Fruit fly (Drosophila melanogaster) whole organism, embryonic: Measurements from ENCODE around the gene RluA-1.

Experiments used
- CG1024 ChIP-seq: fragments of 200-800 bp; sonication (Bioruptor generic); IDR thresholded peaks from 2 replicates; pipeline ENCODE4 v1.3.6; 2022; ENCODE audit warnings: missing biosample characterization, missing genetic modification characterization
- CG10431 ChIP-seq: fragments of 200-800 bp; sonication (Bioruptor generic); optimal IDR thresholded peaks from 3 replicates; lab custom pipeline; 2018; ENCODE audit warnings: missing biosample characterization, mild to moderate bottlenecking, missing genetic modification characterization
- CG10654 ChIP-seq: fragments of 200-800 bp; sonication (Bioruptor generic); optimal IDR thresholded peaks from 2 replicates; lab custom pipeline; 2016; ENCODE audit warnings: missing biosample characterization, missing genetic modification characterization
- CG11560 ChIP-seq: fragments of 200-800 bp; sonication (Bioruptor generic); IDR thresholded peaks from 3 replicates; pipeline ENCODE4 v1.3.6; 2022; ENCODE audit warnings: missing biosample characterization, missing genetic modification characterization
- CG11695 ChIP-seq: fragments of 200-800 bp; sonication (Bioruptor generic); IDR thresholded peaks from 3 replicates; pipeline ENCODE4 v1.3.6; 2022; ENCODE audit warnings: missing biosample characterization, missing genetic modification characterization
- CG13624 ChIP-seq: fragments of 200-800 bp; sonication (Bioruptor generic); optimal IDR thresholded peaks from 2 replicates; lab custom pipeline; 2016; ENCODE audit warnings: missing biosample characterization, missing genetic modification characterization
- CG15011 ChIP-seq: fragments of 200-800 bp; sonication (Bioruptor generic); optimal IDR thresholded peaks from 3 replicates; lab custom pipeline; 2018; ENCODE audit warnings: missing biosample characterization, mild to moderate bottlenecking, missing genetic modification characterization
- CG15601 ChIP-seq: fragments of 200-800 bp; sonication (Bioruptor generic); optimal IDR thresholded peaks from 3 replicates; lab custom pipeline; 2019; ENCODE audit warnings: missing biosample characterization, mild to moderate bottlenecking, missing genetic modification characterization, moderate library complexity
- CG15696 ChIP-seq: fragments of 200-800 bp; sonication (Bioruptor generic); optimal IDR thresholded peaks from 2 replicates; lab custom pipeline; 2019; ENCODE audit warnings: missing biosample characterization, mild to moderate bottlenecking, missing genetic modification characterization, moderate library complexity
- CG2199 ChIP-seq: fragments of 200-800 bp; sonication (Bioruptor generic); IDR thresholded peaks from 3 replicates; pipeline ENCODE4 v1.3.6; 2022; ENCODE audit warnings: missing biosample characterization, missing genetic modification characterization
- CG31365 ChIP-seq: fragments of 200-800 bp; sonication (Bioruptor generic); optimal IDR thresholded peaks from 2 replicates; lab custom pipeline; 2018; ENCODE audit warnings: missing biosample characterization, mild to moderate bottlenecking, missing genetic modification characterization
- CG4854 ChIP-seq: fragments of 200-800 bp; sonication (Bioruptor generic); optimal IDR thresholded peaks from 2 replicates; lab custom pipeline; 2016; ENCODE audit warnings: missing biosample characterization, missing genetic modification characterization, inconsistent platforms
- CG6272 ChIP-seq: fragments of 200-800 bp; sonication (Bioruptor generic); IDR thresholded peaks from 2 replicates; pipeline ENCODE4 v1.3.6; 2022; ENCODE audit warnings: missing biosample characterization, missing genetic modification characterization
- CG7372 ChIP-seq: fragments of 200-800 bp; sonication (Bioruptor generic); IDR thresholded peaks from 2 replicates; pipeline ENCODE4 v1.3.6; 2022; ENCODE audit warnings: missing biosample characterization, missing genetic modification characterization
- CG7839 ChIP-seq: fragments of 200-800 bp; sonication (Bioruptor generic); optimal IDR thresholded peaks from 3 replicates; lab custom pipeline; 2018; ENCODE audit warnings: missing biosample characterization, mild to moderate bottlenecking, missing genetic modification characterization, moderate library complexity
- CG7987 ChIP-seq: fragments of 200-800 bp; sonication (Bioruptor generic); optimal IDR thresholded peaks from 2 replicates; lab custom pipeline; 2018; ENCODE audit warnings: missing biosample characterization, mild to moderate bottlenecking, missing genetic modification characterization, moderate library complexity
- CG8281 ChIP-seq: fragments of 200-800 bp; sonication (Bioruptor generic); optimal IDR thresholded peaks from 2 replicates; lab custom pipeline; 2018; ENCODE audit warnings: missing biosample characterization, mild to moderate bottlenecking, missing genetic modification characterization, moderate library complexity
- CG8359 ChIP-seq: fragments of 200-800 bp; sonication (Bioruptor generic); optimal IDR thresholded peaks from 2 replicates; lab custom pipeline; 2017; ENCODE audit warnings: missing biosample characterization, mild to moderate bottlenecking, missing genetic modification characterization, borderline replicate concordance
- CHES-1-like ChIP-seq: fragments of 200-800 bp; sonication (Bioruptor generic); optimal IDR thresholded peaks from 2 replicates; lab custom pipeline; 2016; ENCODE audit warnings: missing biosample characterization, missing genetic modification characterization
- Chrac-16 ChIP-seq: fragments of 200-800 bp; sonication (Bioruptor generic); optimal IDR thresholded peaks from 3 replicates; lab custom pipeline; 2016; ENCODE audit warnings: missing biosample characterization, missing genetic modification characterization
- Fer1 ChIP-seq: fragments of 200-800 bp; sonication (Bioruptor generic); optimal IDR thresholded peaks from 2 replicates; lab custom pipeline; 2017; ENCODE audit warnings: missing biosample characterization, mild to moderate bottlenecking, missing genetic modification characterization
- HmgZ ChIP-seq: fragments of 200-800 bp; sonication (Bioruptor generic); optimal IDR thresholded peaks from 2 replicates; lab custom pipeline; 2018; ENCODE audit warnings: missing biosample characterization, mild to moderate bottlenecking, missing genetic modification characterization
- Hr39 ChIP-seq: fragments of >200 bp; optimal IDR thresholded peaks from 2 replicates; lab custom pipeline; 2017
- Jarid2 ChIP-seq: fragments of 200-800 bp; sonication (Bioruptor generic); optimal IDR thresholded peaks from 3 replicates; lab custom pipeline; 2017; ENCODE audit warnings: mild to moderate bottlenecking, missing biosample characterization, missing genetic modification reagents, missing genetic modification characterization
- Meics ChIP-seq: fragments of 200-800 bp; sonication (Bioruptor generic); optimal IDR thresholded peaks from 2 replicates; lab custom pipeline; 2017; ENCODE audit warnings: missing biosample characterization, mild to moderate bottlenecking, missing genetic modification characterization
- Nf-YA ChIP-seq: fragments of 200-800 bp; sonication (Bioruptor generic); IDR thresholded peaks from 2 replicates; pipeline ENCODE4 v1.3.6; 2022; ENCODE audit warnings: missing biosample characterization, missing genetic modification characterization
- Ptx1 ChIP-seq: fragments of 200-800 bp; sonication (Bioruptor generic); IDR thresholded peaks from 2 replicates; pipeline ENCODE4 v1.3.6; 2022; ENCODE audit warnings: missing biosample characterization, missing genetic modification characterization
- Sin3A ChIP-seq: fragments of >200 bp; optimal IDR thresholded peaks from 2 replicates; lab custom pipeline; 2018
- Sry-δ ChIP-seq: fragments of 200-800 bp; sonication (Bioruptor generic); optimal IDR thresholded peaks from 2 replicates; lab custom pipeline; 2016; ENCODE audit warnings: missing biosample characterization, missing genetic modification characterization
- Usf ChIP-seq: fragments of 200-800 bp; sonication (Bioruptor generic); optimal IDR thresholded peaks from 2 replicates; lab custom pipeline; 2017; ENCODE audit warnings: missing genotype, missing biosample characterization, missing genetic modification characterization
- amos ChIP-seq: fragments of 200-800 bp; sonication (Bioruptor generic); IDR thresholded peaks from 2 replicates; pipeline ENCODE4 v1.3.6; 2022; ENCODE audit warnings: missing biosample characterization, missing genetic modification characterization; ENCODE audit not compliant: partially characterized antibody
- ap ChIP-seq: fragments of 200-800 bp; sonication (Bioruptor generic); IDR thresholded peaks from 2 replicates; pipeline ENCODE4 v1.3.6; 2022; ENCODE audit warnings: missing biosample characterization, missing genetic modification characterization
- bbx ChIP-seq: fragments of 200-800 bp; sonication (Bioruptor generic); IDR thresholded peaks from 2 replicates; pipeline ENCODE4 v1.3.6; 2022; ENCODE audit warnings: missing biosample characterization, missing genetic modification characterization; ENCODE audit not compliant: partially characterized antibody
- cg ChIP-seq: fragments of 200-800 bp; sonication (Bioruptor generic); optimal IDR thresholded peaks from 3 replicates; lab custom pipeline; 2019; ENCODE audit warnings: missing biosample characterization, mild to moderate bottlenecking, missing genetic modification characterization, moderate library complexity
- ci ChIP-seq: fragments of 200-800 bp; sonication (Bioruptor generic); IDR thresholded peaks from 3 replicates; pipeline ENCODE4 v1.3.6; 2022; ENCODE audit warnings: missing biosample characterization, missing genetic modification characterization
- corto ChIP-seq: fragments of 200-800 bp; sonication (Bioruptor generic); optimal IDR thresholded peaks from 2 replicates; lab custom pipeline; 2016; ENCODE audit warnings: missing biosample characterization, mild to moderate bottlenecking, missing genetic modification characterization, moderate library complexity
- crp ChIP-seq, 2 experiments: fragments of 200-800 bp; sonication (Bioruptor generic); optimal IDR thresholded peaks; 2 replicates in 1 of 2; 3 replicates in 1 of 2; lab custom pipeline; 2017; ENCODE audit warnings: missing biosample characterization in 2 of 2, missing genetic modification characterization in 2 of 2, mild to moderate bottlenecking in 1 of 2, moderate library complexity in 1 of 2
- eyg ChIP-seq: fragments of 200-800 bp; sonication (Bioruptor generic); optimal IDR thresholded peaks from 3 replicates; lab custom pipeline; 2016; ENCODE audit warnings: missing biosample characterization, missing genetic modification characterization
- gsb ChIP-seq: fragments of 200-800 bp; sonication (Bioruptor generic); IDR thresholded peaks from 2 replicates; pipeline ENCODE4 v1.3.6; 2022; ENCODE audit warnings: missing biosample characterization, missing genetic modification characterization
- hbn ChIP-seq: fragments of 200-800 bp; sonication (Bioruptor generic); IDR thresholded peaks from 2 replicates; pipeline ENCODE4 v1.3.6; 2022; ENCODE audit warnings: missing biosample characterization, missing genetic modification characterization; ENCODE audit not compliant: partially characterized antibody
- klu ChIP-seq: fragments of 200-800 bp; sonication (Bioruptor generic); IDR thresholded peaks from 2 replicates; pipeline ENCODE4 v1.3.6; 2022; ENCODE audit warnings: missing biosample characterization, missing genetic modification characterization
- lab ChIP-seq: fragments of 200-800 bp; sonication (Bioruptor generic); optimal IDR thresholded peaks from 3 replicates; lab custom pipeline; 2017; ENCODE audit warnings: missing biosample characterization, missing genetic modification characterization, mild to moderate bottlenecking, moderate library complexity, missing genetic modification reagents
- nerfin-2 ChIP-seq: fragments of 200-800 bp; sonication (Bioruptor generic); IDR thresholded peaks from 2 replicates; pipeline ENCODE4 v1.3.6; 2022; ENCODE audit warnings: missing biosample characterization, missing genetic modification characterization; ENCODE audit not compliant: partially characterized antibody
- nom ChIP-seq: fragments of 200-800 bp; sonication (Bioruptor generic); optimal IDR thresholded peaks from 2 replicates; lab custom pipeline; 2017; ENCODE audit warnings: missing biosample characterization, missing genetic modification characterization, mild to moderate bottlenecking, moderate library complexity, missing genetic modification reagents
- oc ChIP-seq: fragments of 200-800 bp; sonication (Bioruptor generic); optimal IDR thresholded peaks from 2 replicates; lab custom pipeline; 2018; ENCODE audit warnings: missing biosample characterization, mild to moderate bottlenecking, missing genetic modification characterization, moderate library complexity
- pzg ChIP-seq: fragments of 200-800 bp; sonication (Bioruptor generic); optimal IDR thresholded peaks from 3 replicates; lab custom pipeline; 2018; ENCODE audit warnings: missing biosample characterization, mild to moderate bottlenecking, missing genetic modification characterization, moderate library complexity
- row ChIP-seq: fragments of 200-800 bp; sonication (Bioruptor generic); IDR thresholded peaks from 3 replicates; pipeline ENCODE4 v1.3.6; 2022; ENCODE audit warnings: missing biosample characterization, missing genetic modification characterization
- scrt ChIP-seq: fragments of 200-800 bp; sonication (Bioruptor generic); optimal IDR thresholded peaks from 2 replicates; lab custom pipeline; 2018; ENCODE audit warnings: missing biosample characterization, mild to moderate bottlenecking, missing genetic modification characterization, moderate library complexity
- slp2 ChIP-seq: fragments of 200-800 bp; sonication (Bioruptor generic); optimal IDR thresholded peaks from 2 replicates; lab custom pipeline; 2016; ENCODE audit warnings: missing biosample characterization, missing genetic modification characterization
- trh ChIP-seq: fragments of 200-800 bp; sonication (Bioruptor generic); optimal IDR thresholded peaks from 2 replicates; lab custom pipeline; 2016; ENCODE audit warnings: missing biosample characterization, missing genetic modification characterization
- vnd ChIP-seq: fragments of 200-800 bp; sonication (Bioruptor generic); IDR thresholded peaks from 3 replicates; pipeline ENCODE4 v1.3.6; 2022; ENCODE audit warnings: missing biosample characterization, missing genetic modification characterization; ENCODE audit not compliant: partially characterized antibody
- z ChIP-seq: fragments of 200-800 bp; sonication (Bioruptor generic); IDR thresholded peaks from 3 replicates; pipeline ENCODE4 v1.3.6; 2022; ENCODE audit warnings: missing biosample characterization, missing genetic modification characterization

RluA-1 gene

DNA sequence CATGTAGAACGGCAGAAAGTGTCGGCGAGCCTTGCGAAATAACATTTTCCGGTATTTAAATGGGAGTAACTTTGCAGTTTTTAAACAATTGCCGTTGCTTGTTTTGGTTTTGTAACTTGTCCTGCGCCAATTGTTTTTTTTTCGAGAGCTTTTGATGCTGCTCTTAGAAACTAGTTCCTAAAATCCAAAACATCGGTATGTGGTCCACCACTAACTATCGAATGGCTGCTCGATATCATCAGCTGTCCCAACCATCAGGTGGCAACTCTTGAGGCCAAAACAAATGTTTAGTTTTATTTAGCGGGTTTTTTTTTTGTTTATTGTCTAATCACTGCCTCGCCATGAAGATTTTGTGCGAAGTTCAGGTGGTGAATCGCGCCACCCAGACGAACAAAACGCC lies 42.9 kb upstream of the RluA-1 start, which contains the start of the genes Fatp1 and Lrr47:
TSS of gene Fatp1 (minus strand) at position 134 of the 400 bp plus-strand sequence.
TSS of gene Lrr47 (plus strand) at position 251 of the 400 bp plus-strand sequence.
- TF ChIP-seq lab (GFP tag; lab: Kevin White, UChicago): no peak
- no peak for TF ChIP-seq CG10431 (GFP tag; lab: Kevin White, UChicago)
- TF ChIP-seq hbn (GFP tag; lab: Robert Waterston, UW): peak; percentile 85
- TF ChIP-seq HmgZ (tag; lab: Kevin White, UChicago): no peak
- TF ChIP-seq CG31365 (tag; lab: Kevin White, UChicago): no peak
- no peak for TF ChIP-seq CG1024
- TF ChIP-seq scrt (GFP tag; lab: Kevin White, UChicago): peak; percentile 20
- TF ChIP-seq CG11560: no peak
- no peak for TF ChIP-seq Ptx1 (GFP tag; lab: Robert Waterston, UW)
- TF ChIP-seq row (GFP tag; lab: Robert Waterston, UW): peak; percentile 71
- no peak for TF ChIP-seq CG10654
- peak; percentile 75 for TF ChIP-seq pzg
- peak; percentile 93 for TF ChIP-seq Sry-δ (GFP tag; lab: Kevin White, UChicago)
- no peak for TF ChIP-seq z (GFP tag; lab: Robert Waterston, UW)
- no peak for TF ChIP-seq CG15601 (tag; lab: Kevin White, UChicago)
- TF ChIP-seq gsb (GFP tag; lab: Robert Waterston, UW): no peak
- TF ChIP-seq amos: peak; percentile 94
- no peak for TF ChIP-seq CG15696 (tag; lab: Kevin White, UChicago)
- peak; percentile 78 for TF ChIP-seq Sin3A (lab: Kevin White, UChicago)
- TF ChIP-seq CG13624 (GFP tag; lab: Kevin White, UChicago): no peak
- no peak for TF ChIP-seq klu (GFP tag; lab: Robert Waterston, UW)
- TF ChIP-seq Hr39 (lab: Kevin White, UChicago): no peak
- TF ChIP-seq CG8281: no peak
- TF ChIP-seq corto (GFP tag; lab: Kevin White, UChicago): no peak
- TF ChIP-seq CG6272 (GFP tag; lab: Robert Waterston, UW): no peak
- TF ChIP-seq CG8359 (GFP tag; lab: Kevin White, UChicago): no peak
- TF ChIP-seq CG15011 (GFP tag; lab: Kevin White, UChicago): no peak
- TF ChIP-seq CG4854 (GFP tag; lab: Kevin White, UChicago): no peak
- no peak for TF ChIP-seq trh (GFP tag; lab: Kevin White, UChicago)
- no peak for TF ChIP-seq eyg (GFP tag; lab: Kevin White, UChicago)
- TF ChIP-seq Nf-YA (GFP tag; lab: Robert Waterston, UW): no peak
- no peak for TF ChIP-seq Usf (GFP tag; lab: Kevin White, UChicago)
- TF ChIP-seq slp2 (GFP tag; lab: Kevin White, UChicago): no peak
- peak; percentile 90 for TF ChIP-seq bbx (GFP tag; lab: Robert Waterston, UW)
- TF ChIP-seq CG7372: no peak
- no peak for TF ChIP-seq cg
- TF ChIP-seq CG2199 (GFP tag; lab: Robert Waterston, UW): no peak
- no peak for TF ChIP-seq CG11695
- TF ChIP-seq vnd: peak; percentile 78
- TF ChIP-seq Jarid2 (GFP tag; lab: Kevin White, UChicago): no peak
- no peak for TF ChIP-seq nom
- TF ChIP-seq crp (GFP tag; optimal IDR thresholded peaks at IDR 0.05; lab: Kevin White, UChicago): peak in 1 of 2 experiments; percentile 92
- no peak for TF ChIP-seq ci (GFP tag; lab: Robert Waterston, UW)
- TF ChIP-seq CG7839: no peak
- TF ChIP-seq oc (tag; lab: Kevin White, UChicago): no peak
- no peak for TF ChIP-seq CHES-1-like (GFP tag; lab: Kevin White, UChicago)
- no peak for TF ChIP-seq Chrac-16
- no peak for TF ChIP-seq Meics (GFP tag; lab: Kevin White, UChicago)
- peak; percentile 64 for TF ChIP-seq nerfin-2 (GFP tag; lab: Robert Waterston, UW)
- no peak for TF ChIP-seq ap (GFP tag; lab: Robert Waterston, UW)
- TF ChIP-seq CG7987 (GFP tag; lab: Kevin White, UChicago): no peak
- TF ChIP-seq Fer1 (GFP tag; lab: Kevin White, UChicago): no peak
